Worm (Caenorhabditis elegans): ENCODE results near the gene C33C12.12.

C33C12.12 gene

DNA sequence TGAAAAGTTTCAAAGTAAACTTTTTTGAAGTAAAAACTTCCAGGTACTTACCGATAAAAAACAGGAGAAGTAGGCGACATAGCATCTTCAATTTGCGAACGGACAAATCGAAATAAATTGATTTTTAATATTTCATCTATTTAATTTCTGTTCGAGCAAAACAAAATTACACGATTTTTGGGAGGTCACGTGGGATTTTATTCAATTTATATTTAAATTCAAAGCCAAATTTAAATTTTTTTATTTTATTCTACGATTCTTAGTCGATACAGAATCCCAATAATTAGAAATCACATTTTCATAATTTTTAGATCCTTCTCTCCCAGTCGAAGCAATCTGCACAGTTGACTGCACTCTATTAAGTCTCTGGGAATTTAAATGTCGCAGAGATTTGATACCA is at the start of gene C33C12.12:
C33C12.12 (minus strand) TSS at position 101 of the 400 bp plus-strand sequence.
- TF ChIP-seq mep-1 (tag; optimal IDR thresholded peaks at IDR 0.05) (no peak), nhr-12 (tag; optimal IDR thresholded peaks at IDR 0.05) (no peak)

DNA sequence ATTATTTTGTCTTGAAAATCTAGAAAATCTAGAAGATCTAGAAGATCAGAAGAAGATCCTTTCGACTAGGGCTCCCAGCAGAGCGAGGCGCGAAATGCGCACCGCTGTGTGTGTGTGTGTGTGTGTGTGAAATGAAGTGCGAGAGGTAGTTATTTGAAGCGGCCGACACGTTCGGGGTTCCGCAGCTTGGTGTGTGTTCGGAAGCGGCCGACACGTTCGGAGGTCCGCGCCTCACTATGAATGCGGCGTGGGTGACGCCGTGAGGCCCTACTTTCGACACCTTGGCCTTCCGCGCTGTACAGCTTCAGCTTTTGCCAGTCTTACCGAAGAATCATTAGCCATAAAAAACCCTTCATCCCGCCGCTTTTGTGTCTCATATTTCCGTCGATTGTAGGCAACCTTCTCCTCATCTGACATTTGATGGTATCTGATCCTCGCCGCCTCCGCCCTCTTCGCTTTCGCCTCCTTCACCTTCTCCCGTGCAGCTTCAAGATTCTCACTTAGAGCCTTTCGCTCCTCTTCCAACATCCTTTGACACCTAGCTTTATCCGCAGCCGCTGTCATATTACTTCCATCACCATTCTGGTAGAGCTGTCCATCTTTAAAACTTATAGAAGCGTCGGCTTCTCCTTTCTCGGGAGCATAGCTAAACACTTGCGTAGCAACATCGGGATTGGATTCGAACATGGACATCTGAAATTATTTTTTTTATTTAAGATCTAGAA is 47.1 kb upstream of the C33C12.12 start:
- no peak for TF ChIP-seq unc-39 (tag; optimal IDR thresholded peaks at IDR 0.05)
- no peak for TF ChIP-seq cnd-1 (tag; optimal IDR thresholded peaks at IDR 0.05)
- TF ChIP-seq blmp-1 (tag; optimal IDR thresholded peaks at IDR 0.05): no peak
- no peak for TF ChIP-seq lsy-2 (tag; optimal IDR thresholded peaks at IDR 0.05)
- no peak for TF ChIP-seq mab-5 (tag; optimal IDR thresholded peaks at IDR 0.05)
- TF ChIP-seq hlh-1 (tag; optimal IDR thresholded peaks at IDR 0.05): no peak
- TF ChIP-seq unc-120 (tag; optimal IDR thresholded peaks at IDR 0.05; ENCODE audit: poor library complexity, severe bottlenecking): no peak
- TF ChIP-seq bed-3 (GFP tag; optimal IDR thresholded peaks at IDR 0.05): no peak
- no peak for TF ChIP-seq ceh-83 (GFP tag; optimal IDR thresholded peaks at IDR 0.05)
- no peak for TF ChIP-seq ztf-11 (tag; optimal IDR thresholded peaks at IDR 0.05)
- no peak for TF ChIP-seq nhr-2 (tag; optimal IDR thresholded peaks at IDR 0.05)
- TF ChIP-seq mls-2 (tag; optimal IDR thresholded peaks at IDR 0.05): no peak
- no peak for TF ChIP-seq elt-1 (tag; optimal IDR thresholded peaks at IDR 0.05; ENCODE audit: borderline replicate concordance, insufficient read depth)
- no peak for TF ChIP-seq sem-2 (GFP tag; optimal IDR thresholded peaks at IDR 0.05)

DNA sequence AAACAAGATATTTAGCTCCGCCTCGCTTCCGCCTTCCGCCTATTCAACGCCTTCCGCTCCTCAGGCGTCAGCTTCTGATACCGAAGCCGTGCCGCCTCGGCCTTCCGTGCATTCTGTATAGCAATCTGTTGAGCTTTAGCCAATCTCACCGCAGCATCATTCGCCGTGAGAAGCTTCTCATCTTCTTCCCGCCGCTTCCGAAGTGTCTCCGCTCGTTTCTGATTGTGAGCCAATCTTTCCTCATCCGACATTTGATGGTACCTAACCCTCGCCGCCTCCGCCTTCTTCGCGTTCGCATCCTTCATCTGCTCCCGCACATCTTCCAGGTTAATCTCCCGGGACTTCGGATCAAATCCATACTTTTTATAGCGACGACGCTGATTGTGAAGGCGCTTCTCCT is 45.5 kb upstream of the C33C12.12 start:
- TF ChIP-seq flh-1 (GFP tag; optimal IDR thresholded peaks at IDR 0.05): no peak
- no peak for TF ChIP-seq ceh-39 (tag; optimal IDR thresholded peaks at IDR 0.05)
- no peak for TF ChIP-seq unc-120 (tag; optimal IDR thresholded peaks at IDR 0.05; ENCODE audit: poor library complexity, severe bottlenecking)
- TF ChIP-seq lin-13 (tag; optimal IDR thresholded peaks at IDR 0.05): no peak
- no peak for TF ChIP-seq pha-4 (tag; optimal IDR thresholded peaks at IDR 0.05)
- no peak for TF ChIP-seq ceh-43 (GFP tag; optimal IDR thresholded peaks at IDR 0.05)

DNA sequence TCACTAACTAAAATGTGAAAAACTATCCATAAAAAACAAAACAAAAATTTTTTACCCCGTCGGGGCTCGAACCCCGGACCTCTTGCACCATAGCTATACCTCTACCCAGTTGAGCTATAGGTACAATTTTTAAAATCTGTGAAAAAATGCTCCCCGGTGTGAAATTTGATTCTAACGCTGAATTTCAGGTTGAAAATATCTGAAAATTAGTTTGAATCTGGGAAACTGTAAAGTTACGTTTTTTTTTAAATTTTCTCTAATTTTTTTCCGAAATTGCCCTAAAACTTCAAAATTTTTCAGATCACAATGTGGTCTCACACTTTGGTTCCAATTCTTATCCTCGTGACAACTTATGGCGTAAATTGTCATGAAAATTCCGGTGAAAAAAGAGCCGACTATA is 37.8 kb upstream of the C33C12.12 start, which contains the start of gene Y59C2A.1:
Y59C2A.1 (plus strand) TSS at position 301 of the 400 bp plus-strand sequence.
- TF ChIP-seq nhr-76 (tag; optimal IDR thresholded peaks at IDR 0.05): no peak
- no peak for TF ChIP-seq lsy-2 (tag; optimal IDR thresholded peaks at IDR 0.05)
- no peak for TF ChIP-seq lin-13 (tag; optimal IDR thresholded peaks at IDR 0.05)
- TF ChIP-seq nhr-28 (tag; optimal IDR thresholded peaks at IDR 0.05): no peak
- no peak for TF ChIP-seq unc-39 (tag; optimal IDR thresholded peaks at IDR 0.05)
- no peak for TF ChIP-seq blmp-1 (tag; optimal IDR thresholded peaks at IDR 0.05)
- TF ChIP-seq lin-32 (GFP tag; optimal IDR thresholded peaks at IDR 0.05): no peak
- no peak for TF ChIP-seq snpc-4 (tag; optimal IDR thresholded peaks at IDR 0.05)
- TF ChIP-seq mep-1 (tag; optimal IDR thresholded peaks at IDR 0.05): no peak
- no peak for TF ChIP-seq pha-4 (tag; optimal IDR thresholded peaks at IDR 0.05)
- TF ChIP-seq tbx-8 (GFP tag; optimal IDR thresholded peaks at IDR 0.05): no peak
- no peak for TF ChIP-seq ham-2 (GFP tag; optimal IDR thresholded peaks at IDR 0.05)
- no peak for TF ChIP-seq sptf-1 (tag; optimal IDR thresholded peaks at IDR 0.05)
- TF ChIP-seq ceh-43 (GFP tag; optimal IDR thresholded peaks at IDR 0.05): no peak
- no peak for TF ChIP-seq unc-120 (tag; optimal IDR thresholded peaks at IDR 0.05; ENCODE audit: poor library complexity, severe bottlenecking)
- TF ChIP-seq ceh-39 (tag; optimal IDR thresholded peaks at IDR 0.05): no peak
- no peak for TF ChIP-seq nhr-237 (tag; optimal IDR thresholded peaks at IDR 0.05)

DNA sequence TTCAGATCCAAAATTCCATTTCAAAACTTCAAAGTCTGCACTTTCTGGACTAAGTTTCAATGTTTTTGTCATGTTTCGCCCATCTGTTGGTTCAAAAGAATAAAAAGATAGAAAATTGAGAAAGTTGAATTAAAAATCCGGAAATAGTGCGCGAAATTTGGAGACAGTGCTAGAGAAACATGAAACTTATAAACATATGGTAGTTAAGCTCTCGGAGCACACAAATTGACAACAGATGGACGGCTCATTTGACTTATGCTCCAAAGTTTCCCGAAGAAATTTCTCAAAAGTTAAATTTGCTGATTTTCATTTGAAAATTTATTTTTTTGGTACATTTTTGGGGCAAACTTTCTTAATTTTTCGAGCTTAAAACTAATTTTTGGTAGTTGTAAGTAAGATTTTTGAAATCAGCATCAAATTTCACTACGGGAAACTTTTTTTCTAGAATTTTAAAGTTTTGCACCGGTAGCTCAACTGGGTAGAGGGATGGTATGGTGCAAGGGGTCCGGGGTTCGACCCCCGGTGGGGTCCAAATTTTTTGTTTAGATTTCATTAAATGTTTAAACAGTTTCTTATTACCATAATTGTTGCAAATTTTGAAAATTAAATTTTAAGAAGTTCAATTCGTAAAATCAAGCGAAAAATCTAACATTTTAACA is 36.2 kb upstream of the C33C12.12 start:
- TF ChIP-seq ztf-11 (tag; optimal IDR thresholded peaks at IDR 0.05) (no peak), mab-5 (tag; optimal IDR thresholded peaks at IDR 0.05) (no peak), M03D4.4 (tag; optimal IDR thresholded peaks at IDR 0.05) (no peak), nhr-237 (tag; optimal IDR thresholded peaks at IDR 0.05) (no peak), ceh-43 (GFP tag; optimal IDR thresholded peaks at IDR 0.05) (no peak), nhr-2 (tag; optimal IDR thresholded peaks at IDR 0.05) (no peak), ceh-83 (GFP tag; optimal IDR thresholded peaks at IDR 0.05) (no peak), pha-4 (tag; optimal IDR thresholded peaks at IDR 0.05) (no peak), blmp-1 (tag; optimal IDR thresholded peaks at IDR 0.05) (no peak), elt-1 (tag; optimal IDR thresholded peaks at IDR 0.05; ENCODE audit: borderline replicate concordance, insufficient read depth) (no peak), tbx-8 (GFP tag; optimal IDR thresholded peaks at IDR 0.05) (no peak), ceh-39 (tag; optimal IDR thresholded peaks at IDR 0.05) (no peak), sem-2 (GFP tag; optimal IDR thresholded peaks at IDR 0.05) (no peak), lin-32 (GFP tag; optimal IDR thresholded peaks at IDR 0.05) (no peak), ham-2 (GFP tag; optimal IDR thresholded peaks at IDR 0.05) (no peak), elt-3 (tag; optimal IDR thresholded peaks at IDR 0.05) (no peak), drap-1 (GFP tag; optimal IDR thresholded peaks at IDR 0.05) (no peak), nhr-12 (tag; optimal IDR thresholded peaks at IDR 0.05) (no peak)

Data from whole organism, mixed stage, embryonic.